Worm (Caenorhabditis elegans) whole organism, midembryonic: ENCODE measurements around the gene mltn-10.

Source experiments
- T22C8.4 ChIP-seq: fragments of 200-800 bp; sonication (Bioruptor generic); IDR thresholded peaks from 2 replicates; pipeline ENCODE4 v1.3.6; 2022; ENCODE audit warnings: missing genetic modification characterization, missing compliant biosample characterization
- cog-1 ChIP-seq: sonication (generic microtip); optimal IDR thresholded peaks from 2 replicates; lab custom pipeline; 2016; ENCODE audit warnings: missing genetic modification characterization, missing compliant biosample characterization
- flt-1 ChIP-seq: fragments of 200-800 bp; sonication (Bioruptor generic); IDR thresholded peaks from 2 replicates; pipeline ENCODE4 v1.3.6; 2022; ENCODE audit warnings: missing genetic modification characterization, missing compliant biosample characterization
- klf-2 ChIP-seq: fragments of 200-800 bp; sonication (Bioruptor generic); conservative IDR thresholded peaks from 2 replicates; pipeline ENCODE4 v1.3.6; 2022; ENCODE audit warnings: missing genetic modification reagents, missing genetic modification characterization, missing compliant biosample characterization
- med-1 ChIP-seq: sonication (generic microtip); optimal IDR thresholded peaks from 2 replicates; lab custom pipeline; 2017; ENCODE audit warnings: missing genetic modification characterization, mild to moderate bottlenecking, missing compliant biosample characterization, antibody characterized with exemption, missing genetic modification reagents; ENCODE audit not compliant: insufficient read depth
- ref-1 ChIP-seq: fragments of 200-800 bp; sonication (Bioruptor generic); conservative IDR thresholded peaks from 2 replicates; pipeline ENCODE4 v1.3.6; 2022; ENCODE audit warnings: missing genetic modification reagents, missing genetic modification characterization, missing compliant biosample characterization
- tab-1 ChIP-seq: fragments of 200-800 bp; sonication (Bioruptor generic); IDR thresholded peaks from 2 replicates; pipeline ENCODE4 v1.3.6; 2022; ENCODE audit warnings: missing genetic modification characterization, missing compliant biosample characterization
- ztf-23 ChIP-seq: fragments of 200-800 bp; sonication (Bioruptor generic); IDR thresholded peaks from 2 replicates; pipeline ENCODE4 v1.3.6; 2022; ENCODE audit warnings: missing genetic modification reagents, missing genetic modification characterization, missing compliant biosample characterization
- ztf-29 ChIP-seq: fragments of 200-800 bp; sonication (Bioruptor generic); IDR thresholded peaks from 2 replicates; pipeline ENCODE4 v1.3.6; 2022; ENCODE audit warnings: missing genetic modification reagents, missing genetic modification characterization, missing compliant biosample characterization

- TF ChIP-seq ztf-29 (GFP tag; lab: Robert Waterston, UW) (no peak), klf-2 (no peak), ref-1 (GFP tag; lab: Robert Waterston, UW) (no peak), flt-1 (GFP tag; lab: Robert Waterston, UW) (no peak), T22C8.4 (GFP tag; lab: Robert Waterston, UW) (no peak), cog-1 (tag; lab: Kevin White, UChicago) (no peak), med-1 (no peak), tab-1 (no peak), ztf-23 (GFP tag; lab: Robert Waterston, UW) (no peak)
Observed at ce11 chrII:14647550-14647949, 24.7 kb downstream of the mltn-10 start.
